Worm (Caenorhabditis elegans): ENCODE measurements around the gene ugt-64.

- TF ChIP-seq mes-4 (tag; optimal IDR thresholded peaks at IDR 0.05) (no peak), nfya-1 (tag; optimal IDR thresholded peaks at IDR 0.05; ENCODE audit: borderline replicate concordance, insufficient read depth) (no peak), ztf-18 (tag; optimal IDR thresholded peaks at IDR 0.05) (no peak), nfya-2 (GFP tag; IDR thresholded peaks at IDR 0.05) (no peak)
Observed at ce11 chrV:3502038-3502437, 4.1 kb downstream of the ugt-64 start, which contains the start of the genes C07G3.8 and C07G3.10.
